Worm (Caenorhabditis elegans) whole organism, L2 larva: ENCODE data around the gene clc-6.

Experiments used
- lin-39 ChIP-seq: fragments of 150-350 bp; optimal IDR thresholded peaks from 2 replicates; lab custom pipeline; 2014; ENCODE audit warnings: missing biosample characterization, missing genetic modification reagents, missing genetic modification characterization
- nhr-11 ChIP-seq: fragments of 150-350 bp; optimal IDR thresholded peaks from 2 replicates; lab custom pipeline; 2014; ENCODE audit warnings: missing biosample characterization, missing genetic modification characterization
- ztf-1 ChIP-seq: fragments of 200-800 bp; sonication (Bioruptor generic); conservative IDR thresholded peaks from 2 replicates; pipeline ENCODE4 v1.3.6; 2022; ENCODE audit warnings: missing genetic modification characterization, missing compliant biosample characterization

DNA sequence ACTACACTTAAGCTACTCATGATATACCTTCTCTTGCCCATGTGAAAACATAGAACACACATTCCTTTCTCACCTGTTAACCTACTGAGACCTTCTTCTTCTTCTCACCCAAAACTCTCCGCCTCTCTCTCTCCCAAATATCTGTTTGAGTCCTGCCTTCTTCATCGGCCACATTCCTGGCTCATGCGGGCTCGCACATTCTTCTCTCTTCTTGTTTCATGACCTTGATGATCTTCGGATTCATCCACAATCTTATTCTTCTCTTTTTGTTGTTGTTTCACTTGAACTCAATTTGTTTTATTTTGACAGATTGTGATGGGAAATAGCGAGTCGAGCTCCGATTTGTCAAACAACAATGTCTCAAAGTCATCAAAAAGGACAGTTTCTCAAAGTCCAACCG is 24.1 kb downstream of the clc-6 start, which contains the start of gene T19C4.5:
- TF ChIP-seq ztf-1 (GFP tag; lab: Robert Waterston, UW) (no peak), lin-39 (no peak), nhr-11 (no peak)
